Worm (Caenorhabditis elegans): Measurements from ENCODE around the gene cnc-11.

- TF ChIP-seq elt-2 (tag; optimal IDR thresholded peaks at IDR 0.05), result peak; percentile 25
- TF ChIP-seq hlh-6 (tag; optimal IDR thresholded peaks at IDR 0.05), result peak; percentile 2
- peak; percentile 36 for TF ChIP-seq ceh-14 (tag; optimal IDR thresholded peaks at IDR 0.05)
- TF ChIP-seq pha-4 (tag; optimal IDR thresholded peaks at IDR 0.05), result no peak
- no peak for TF ChIP-seq ceh-19 (GFP tag; optimal IDR thresholded peaks at IDR 0.05)
- TF ChIP-seq ama-1 (optimal IDR thresholded peaks at IDR 0.05), result no peak
- TF ChIP-seq pros-1 (tag; optimal IDR thresholded peaks at IDR 0.05), result peak; percentile 24
- TF ChIP-seq unc-55 (GFP tag; optimal IDR thresholded peaks at IDR 0.05), result peak; percentile 90
- no peak for TF ChIP-seq K02D7.2 (tag; optimal IDR thresholded peaks at IDR 0.05)
- no peak for TF ChIP-seq sox-4 (tag; optimal IDR thresholded peaks at IDR 0.05)
- peak; percentile 20 for TF ChIP-seq pqm-1 (tag; optimal IDR thresholded peaks at IDR 0.05)
- TF ChIP-seq ref-2 (tag; optimal IDR thresholded peaks at IDR 0.05), result peak; percentile 77
- peak; percentile 5 for TF ChIP-seq ceh-22 (tag; optimal IDR thresholded peaks at IDR 0.05)
These were observed 32.5 kb downstream of the cnc-11 start, which contains the start of the genes F53E2.2 and unc-60 for ce11 chrV:1474486-1475125.

Data from whole organism, late embryonic.